Worm (Caenorhabditis elegans): ENCODE measurements around the gene unc-105.

unc-105 gene

ce11 chrII:8092537-8092936, 23.7 kb upstream of the unc-105 start, which contains the start of gene ltd-1:
Gene ltd-1, minus strand, starts transcription at chrII:8092754.
- TF ChIP-seq peb-1 (tag; optimal IDR thresholded peaks at IDR 0.05) (no peak), lsy-2 (tag; optimal IDR thresholded peaks at IDR 0.05) (no peak), ceh-82 (tag; optimal IDR thresholded peaks at IDR 0.05) (no peak), crh-2 (tag; optimal IDR thresholded peaks at IDR 0.05) (no peak), nhr-12 (tag; optimal IDR thresholded peaks at IDR 0.05) (no peak), ztf-11 (tag; optimal IDR thresholded peaks at IDR 0.05) (no peak), elt-1 (tag; optimal IDR thresholded peaks at IDR 0.05) (no peak), alr-1 (tag; optimal IDR thresholded peaks at IDR 0.05) (no peak), unc-62 (GFP tag; optimal IDR thresholded peaks at IDR 0.05) (no peak), C34F6.9 (tag; optimal IDR thresholded peaks at IDR 0.05) (no peak), F13H6.1 (tag; optimal IDR thresholded peaks at IDR 0.05) (no peak), nhr-129 (tag; optimal IDR thresholded peaks at IDR 0.05) (no peak), lin-39 (tag; optimal IDR thresholded peaks at IDR 0.05) (no peak), ama-1 (optimal IDR thresholded peaks at IDR 0.05) (no peak), blmp-1 (tag; optimal IDR thresholded peaks at IDR 0.05; ENCODE audit: insufficient read depth) (no peak), R02D3.7 (tag; optimal IDR thresholded peaks at IDR 0.05) (no peak), ztf-1 (GFP tag; conservative IDR thresholded peaks at IDR 0.05) (no peak), unc-55 (GFP tag; optimal IDR thresholded peaks at IDR 0.05) (no peak), mab-5 (tag; optimal IDR thresholded peaks at IDR 0.05) (no peak)

ce11 chrII:8093283-8093682, 23.0 kb upstream of the unc-105 start:
- TF ChIP-seq nhr-6 (tag; optimal IDR thresholded peaks at IDR 0.05) = no peak
- no peak for TF ChIP-seq ztf-1 (GFP tag; conservative IDR thresholded peaks at IDR 0.05)
- TF ChIP-seq unc-55 (GFP tag; optimal IDR thresholded peaks at IDR 0.05) = no peak
- TF ChIP-seq crh-2 (tag; optimal IDR thresholded peaks at IDR 0.05) = no peak
- no peak for TF ChIP-seq snpc-4 (tag; optimal IDR thresholded peaks at IDR 0.05)
- TF ChIP-seq ztf-4 (tag; optimal IDR thresholded peaks at IDR 0.05) = no peak
- no peak for TF ChIP-seq nhr-21 (tag; optimal IDR thresholded peaks at IDR 0.05)
- no peak for TF ChIP-seq nhr-129 (tag; optimal IDR thresholded peaks at IDR 0.05)

ce11 chrII:8093914-8094313, 22.3 kb upstream of the unc-105 start:
- no peak for TF ChIP-seq C34F6.9 (tag; optimal IDR thresholded peaks at IDR 0.05)
- no peak for TF ChIP-seq mab-5 (tag; optimal IDR thresholded peaks at IDR 0.05)
- TF ChIP-seq blmp-1 (tag; optimal IDR thresholded peaks at IDR 0.05; ENCODE audit: insufficient read depth) = peak; percentile 68

ce11 chrII:8099212-8099784, 17.0 kb upstream of the unc-105 start:
- TF ChIP-seq nhr-25 (tag; optimal IDR thresholded peaks at IDR 0.05) = peak; percentile 78
- TF ChIP-seq nhr-129 (tag; optimal IDR thresholded peaks at IDR 0.05) = peak; percentile 52
- TF ChIP-seq ceh-82 (tag; optimal IDR thresholded peaks at IDR 0.05) = no peak

- TF ChIP-seq ztf-11 (tag; optimal IDR thresholded peaks at IDR 0.05) (no peak), lin-11 (tag; optimal IDR thresholded peaks at IDR 0.05) (no peak), crh-2 (tag; optimal IDR thresholded peaks at IDR 0.05) (no peak), gmeb-1 (tag; optimal IDR thresholded peaks at IDR 0.05) (no peak), ceh-82 (tag; optimal IDR thresholded peaks at IDR 0.05) (no peak), sma-3 (GFP tag; optimal IDR thresholded peaks at IDR 0.05) (no peak), unc-62 (GFP tag; optimal IDR thresholded peaks at IDR 0.05) (no peak), skn-1 (tag; optimal IDR thresholded peaks at IDR 0.05) (no peak), ceh-16 (tag; optimal IDR thresholded peaks at IDR 0.05) (no peak), egl-27 (tag; optimal IDR thresholded peaks at IDR 0.05) (no peak), unc-55 (GFP tag; optimal IDR thresholded peaks at IDR 0.05) (no peak), C34F6.9 (tag; optimal IDR thresholded peaks at IDR 0.05) (no peak), nhr-12 (tag; optimal IDR thresholded peaks at IDR 0.05) (no peak), nhr-25 (tag; optimal IDR thresholded peaks at IDR 0.05) (no peak), aly-2 (tag; optimal IDR thresholded peaks at IDR 0.05) (no peak), dmd-4 (tag; optimal IDR thresholded peaks at IDR 0.05) (no peak), elt-3 (tag; optimal IDR thresholded peaks at IDR 0.05) (no peak), nhr-6 (tag; optimal IDR thresholded peaks at IDR 0.05) (no peak)
Measured at ce11 chrII:8102041-8102440, 14.2 kb upstream of the unc-105 start, which contains the start of gene sre-2. Gene sre-2, minus strand, starts transcription at chrII:8102141.

- TF ChIP-seq sma-3 (GFP tag; optimal IDR thresholded peaks at IDR 0.05) (no peak), blmp-1 (tag; optimal IDR thresholded peaks at IDR 0.05; ENCODE audit: insufficient read depth) (peak; percentile 42), skn-1 (tag; optimal IDR thresholded peaks at IDR 0.05) (peak; percentile 4), unc-55 (GFP tag; optimal IDR thresholded peaks at IDR 0.05) (no peak), crh-2 (tag; optimal IDR thresholded peaks at IDR 0.05) (peak; percentile 10), aly-2 (tag; optimal IDR thresholded peaks at IDR 0.05) (no peak), fos-1 (tag; optimal IDR thresholded peaks at IDR 0.05) (peak; percentile 74), nhr-129 (tag; optimal IDR thresholded peaks at IDR 0.05) (peak; percentile 40), sma-9 (GFP tag; optimal IDR thresholded peaks at IDR 0.05) (peak; percentile 34), sma-9 (tag; optimal IDR thresholded peaks at IDR 0.05) (no peak), lin-13 (GFP tag; optimal IDR thresholded peaks at IDR 0.05) (no peak), F13H6.1 (tag; optimal IDR thresholded peaks at IDR 0.05) (peak; percentile 33), nhr-12 (tag; optimal IDR thresholded peaks at IDR 0.05) (no peak), lsy-2 (tag; optimal IDR thresholded peaks at IDR 0.05) (peak in 1 of 2 experiments; percentile 45), C34F6.9 (tag; optimal IDR thresholded peaks at IDR 0.05) (peak; percentile 38)
Measured at ce11 chrII:8104998-8105397, 11.3 kb upstream of the unc-105 start, which contains the start of gene sfxn-5. Gene sfxn-5, minus strand, starts transcription at chrII:8105052.
